Worm (Caenorhabditis elegans): ENCODE measurements around the gene Y32H12A.8.

The Y32H12A.8 gene

DNA sequence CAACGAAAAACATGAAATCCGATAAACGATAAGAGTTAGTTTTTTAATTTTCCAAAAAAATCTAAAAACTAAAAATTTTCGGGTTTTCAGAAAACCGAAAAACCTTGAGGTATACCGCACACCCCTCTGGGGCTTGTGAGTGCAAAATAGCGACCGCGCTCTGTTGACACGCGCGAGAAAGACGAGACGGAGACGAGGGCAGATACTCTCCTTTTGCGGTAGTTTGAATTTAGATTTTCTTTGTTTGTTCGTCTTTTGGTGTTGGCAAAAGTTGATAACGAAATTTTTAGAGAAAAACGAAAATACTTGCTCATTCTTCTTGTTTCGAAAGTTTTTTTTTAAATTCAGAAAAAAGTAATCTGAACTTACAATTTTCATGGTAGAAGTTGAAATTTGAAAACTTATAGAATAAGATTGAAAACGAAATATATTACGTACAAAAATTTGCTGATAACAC lies at the start of gene Y32H12A.8, which contains the start of gene W03A5.2:
TSS of gene Y32H12A.8 (minus strand) at position 410 of the 457 bp plus-strand sequence.
TSS of gene W03A5.2 (plus strand) at position 407 of the 457 bp plus-strand sequence.
- TF ChIP-seq dpl-1 (GFP tag; optimal IDR thresholded peaks at IDR 0.05): peak; percentile 75
- TF ChIP-seq hlh-30 (tag; optimal IDR thresholded peaks at IDR 0.05; ENCODE audit: insufficient read depth): peak; percentile 56
- TF ChIP-seq aha-1 (tag): peak; percentile 42
- TF ChIP-seq F10B5.3 (tag; optimal IDR thresholded peaks at IDR 0.05): no peak
- TF ChIP-seq ceh-28 (tag; optimal IDR thresholded peaks at IDR 0.05): no peak
- TF ChIP-seq lsy-2 (tag; optimal IDR thresholded peaks at IDR 0.05): peak in 1 of 2 experiments; percentile 57
- TF ChIP-seq dve-1 (tag; optimal IDR thresholded peaks at IDR 0.05; ENCODE audit: insufficient read depth): peak; percentile 11
- no peak for TF ChIP-seq daf-16 (GFP tag; optimal IDR thresholded peaks at IDR 0.05)
- peak; percentile 35 for TF ChIP-seq daf-16 (tag; optimal IDR thresholded peaks at IDR 0.05)
- peak; percentile 75 for TF ChIP-seq lin-38 (GFP tag; IDR thresholded peaks at IDR 0.05)
- TF ChIP-seq pqm-1 (tag; optimal IDR thresholded peaks at IDR 0.05): peak; percentile 16
- TF ChIP-seq ceh-32 (tag; optimal IDR thresholded peaks at IDR 0.05; ENCODE audit: poor library complexity): no peak
- no peak for TF ChIP-seq nhr-11 (tag; optimal IDR thresholded peaks at IDR 0.05)
- no peak for TF ChIP-seq nhr-48 (tag; optimal IDR thresholded peaks at IDR 0.05)
- peak; percentile 55 for TF ChIP-seq nhr-6 (tag; optimal IDR thresholded peaks at IDR 0.05)

- peak; percentile 31 for TF ChIP-seq aha-1 (tag)
- no peak for TF ChIP-seq mep-1 (tag; optimal IDR thresholded peaks at IDR 0.05)
- no peak for TF ChIP-seq jun-1 (tag; optimal IDR thresholded peaks at IDR 0.05)
- TF ChIP-seq T26A8.4 (GFP tag; IDR thresholded peaks at IDR 0.05): 0 out of 2 replicates have a peak, but pooled peaks have one; percentile 20
- TF ChIP-seq lin-15B (tag; optimal IDR thresholded peaks at IDR 0.05): no peak
These were observed 47.5 kb upstream of the Y32H12A.8 start, which contains the start of gene F48E8.4 for ce11 chrIII:5453290-5453689. Gene F48E8.4 (plus strand): TSS chrIII:5453590.

DNA sequence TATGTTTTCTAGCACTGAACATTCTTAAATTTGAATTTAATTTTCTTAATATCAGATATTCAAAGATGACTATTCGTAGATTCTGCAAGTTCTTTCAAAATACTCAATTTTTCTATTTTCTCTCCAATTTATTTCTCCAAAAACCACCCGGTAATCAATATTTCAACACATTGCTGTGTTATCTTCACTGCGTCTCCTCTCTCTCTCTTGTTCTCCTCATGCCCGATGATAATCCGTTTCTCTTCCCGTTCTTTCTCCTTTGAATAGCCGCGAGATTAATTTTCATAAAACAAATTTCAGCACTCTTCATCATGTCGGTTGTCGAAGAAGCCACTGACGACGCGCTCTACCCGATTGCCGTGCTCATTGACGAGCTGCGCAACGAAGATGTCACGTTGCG lies 44.6 kb upstream of the Y32H12A.8 start, which contains the start of gene paa-1:
TSS of gene paa-1 (plus strand) at position 301 of the 400 bp plus-strand sequence.
- TF ChIP-seq T20F7.1 (GFP tag; optimal IDR thresholded peaks at IDR 0.05) (no peak), nhr-25 (tag; optimal IDR thresholded peaks at IDR 0.05; ENCODE audit: borderline replicate concordance, insufficient read depth) (no peak), zfp-2 (tag; optimal IDR thresholded peaks at IDR 0.05) (no peak), spr-3 (GFP tag; optimal IDR thresholded peaks at IDR 0.05) (no peak), unc-62 (GFP tag; optimal IDR thresholded peaks at IDR 0.05 in 1 of 2) (no peak), unc-62 (tag; optimal IDR thresholded peaks at IDR 0.05) (no peak), zip-2 (tag; optimal IDR thresholded peaks at IDR 0.05) (no peak), madf-5 (GFP tag; IDR thresholded peaks at IDR 0.05) (no peak), tra-1 (GFP tag; IDR thresholded peaks at IDR 0.05) (no peak), lin-15B (tag; optimal IDR thresholded peaks at IDR 0.05) (no peak), zfp-3 (GFP tag; conservative IDR thresholded peaks at IDR 0.05) (no peak), F44E2.7 (GFP tag; IDR thresholded peaks at IDR 0.05) (no peak), F10B5.3 (tag; optimal IDR thresholded peaks at IDR 0.05) (no peak), sdz-12 (GFP tag; optimal IDR thresholded peaks at IDR 0.05) (no peak), set-16 (GFP tag; IDR thresholded peaks at IDR 0.05) (no peak), lsy-2 (tag; optimal IDR thresholded peaks at IDR 0.05) (no peak), hif-1 (tag; optimal IDR thresholded peaks at IDR 0.05) (no peak), aly-2 (tag; optimal IDR thresholded peaks at IDR 0.05) (no peak), mes-2 (tag; optimal IDR thresholded peaks at IDR 0.05; ENCODE audit: poor library complexity, severe bottlenecking) (no peak), gei-8 (GFP tag; optimal IDR thresholded peaks at IDR 0.05) (no peak)

Measured in whole organism, L4 larva.